Fruit fly (Drosophila melanogaster) whole organism, embryonic: ENCODE results near the gene Eig71Ec.

Experiments used
- B-H1 ChIP-seq: fragments of 200-800 bp; sonication (Bioruptor generic); IDR thresholded peaks from 3 replicates; pipeline ENCODE4 v1.3.6; 2022; ENCODE audit warnings: missing biosample characterization, missing genetic modification characterization
- BEAF-32 ChIP-seq: fragments of 200-800 bp; sonication (Bioruptor generic); optimal IDR thresholded peaks from 3 replicates; lab custom pipeline; 2017; ENCODE audit warnings: missing biosample characterization, missing genetic modification characterization, mild to moderate bottlenecking, moderate library complexity, missing genetic modification reagents
- CG10366 ChIP-seq: fragments of 200-800 bp; sonication (Bioruptor generic); IDR thresholded peaks from 2 replicates; pipeline ENCODE4 v1.3.6; 2022; ENCODE audit warnings: missing biosample characterization, missing genetic modification characterization
- CG11093 ChIP-seq: fragments of 200-800 bp; sonication (Bioruptor generic); IDR thresholded peaks from 3 replicates; pipeline ENCODE4 v1.3.6; 2022; ENCODE audit warnings: missing biosample characterization, missing genetic modification characterization
- CG11398 ChIP-seq: fragments of 200-800 bp; sonication (Bioruptor generic); optimal IDR thresholded peaks from 2 replicates; lab custom pipeline; 2016; ENCODE audit warnings: missing biosample characterization, missing genetic modification characterization
- CG12155 ChIP-seq: fragments of 200-800 bp; sonication (Bioruptor generic); optimal IDR thresholded peaks from 3 replicates; lab custom pipeline; 2016; ENCODE audit warnings: missing biosample characterization, missing genetic modification characterization
- CG1233 ChIP-seq: fragments of 200-800 bp; sonication (Bioruptor generic); optimal IDR thresholded peaks from 4 replicates; lab custom pipeline; 2018; ENCODE audit warnings: missing biosample characterization, mild to moderate bottlenecking, missing genetic modification characterization
- CG12391 ChIP-seq: fragments of 200-800 bp; sonication (Bioruptor generic); optimal IDR thresholded peaks from 3 replicates; lab custom pipeline; 2018; ENCODE audit warnings: missing biosample characterization, mild to moderate bottlenecking, missing genetic modification characterization, moderate library complexity
- CG12769 ChIP-seq: fragments of 200-800 bp; sonication (Bioruptor generic); optimal IDR thresholded peaks from 2 replicates; lab custom pipeline; 2019; ENCODE audit warnings: missing biosample characterization, mild to moderate bottlenecking, missing genetic modification characterization, moderate library complexity
- CG15479 ChIP-seq: fragments of 200-800 bp; sonication (Bioruptor generic); optimal IDR thresholded peaks from 3 replicates; lab custom pipeline; 2019; ENCODE audit warnings: missing biosample characterization, mild to moderate bottlenecking, missing genetic modification characterization, moderate library complexity
- CG15514 ChIP-seq: fragments of 200-800 bp; sonication (Bioruptor generic); optimal IDR thresholded peaks from 3 replicates; lab custom pipeline; 2017; ENCODE audit warnings: missing biosample characterization, missing genetic modification characterization, mild to moderate bottlenecking, moderate library complexity, missing genetic modification reagents
- CG16863 ChIP-seq: fragments of 200-800 bp; sonication (Bioruptor generic); optimal IDR thresholded peaks from 3 replicates; lab custom pipeline; 2016; ENCODE audit warnings: missing biosample characterization, missing genetic modification characterization
- CG17186 ChIP-seq: fragments of 200-800 bp; sonication (Bioruptor generic); optimal IDR thresholded peaks from 3 replicates; lab custom pipeline; 2017; ENCODE audit warnings: missing biosample characterization, missing genetic modification reagents, missing genetic modification characterization
- CG17829 ChIP-seq: fragments of 200-800 bp; optimal IDR thresholded peaks from 2 replicates; lab custom pipeline; 2019; ENCODE audit warnings: missing biosample characterization, mild to moderate bottlenecking, missing genetic modification characterization, moderate library complexity
- CG17912 ChIP-seq: fragments of 200-800 bp; sonication (Bioruptor generic); optimal IDR thresholded peaks from 2 replicates; lab custom pipeline; 2018; ENCODE audit warnings: missing biosample characterization, mild to moderate bottlenecking, missing genetic modification characterization
- CG2889 ChIP-seq: fragments of 200-800 bp; sonication (Bioruptor generic); IDR thresholded peaks from 3 replicates; pipeline ENCODE4 v1.3.6; 2022; ENCODE audit warnings: missing biosample characterization, missing genetic modification characterization
- CG34376 ChIP-seq: fragments of 200-800 bp; sonication (Bioruptor generic); optimal IDR thresholded peaks from 2 replicates; lab custom pipeline; 2018; ENCODE audit warnings: missing biosample characterization, mild to moderate bottlenecking, missing genetic modification characterization
- CG4404 ChIP-seq: fragments of 200-800 bp; sonication (Bioruptor generic); IDR thresholded peaks from 2 replicates; pipeline ENCODE4 v1.3.6; 2022; ENCODE audit warnings: missing biosample characterization, missing genetic modification characterization
- CG6683 ChIP-seq: fragments of 200-800 bp; sonication (Bioruptor generic); optimal IDR thresholded peaks from 2 replicates; lab custom pipeline; 2017; ENCODE audit warnings: missing biosample characterization, mild to moderate bottlenecking, missing genetic modification characterization, missing genetic modification reagents
- CG7745 ChIP-seq: fragments of 200-800 bp; sonication (Bioruptor generic); optimal IDR thresholded peaks from 2 replicates; lab custom pipeline; 2018; ENCODE audit warnings: missing biosample characterization, mild to moderate bottlenecking, missing genetic modification characterization, moderate library complexity
- CG7786 ChIP-seq: fragments of 200-800 bp; sonication (Bioruptor generic); optimal IDR thresholded peaks from 2 replicates; lab custom pipeline; 2016; ENCODE audit warnings: missing biosample characterization, missing genetic modification characterization
- CG7928 ChIP-seq: fragments of 200-800 bp; sonication (Bioruptor generic); optimal IDR thresholded peaks from 2 replicates; lab custom pipeline; 2017; ENCODE audit warnings: missing biosample characterization, mild to moderate bottlenecking, missing genetic modification characterization
- CG8089 ChIP-seq: fragments of 200-800 bp; sonication (Bioruptor generic); optimal IDR thresholded peaks from 3 replicates; lab custom pipeline; 2016; ENCODE audit warnings: missing biosample characterization, missing genetic modification characterization
- CG9727 ChIP-seq: fragments of 200-800 bp; sonication (Bioruptor generic); optimal IDR thresholded peaks from 3 replicates; lab custom pipeline; 2017; ENCODE audit warnings: missing biosample characterization, mild to moderate bottlenecking, missing genetic modification characterization
- CG9817 ChIP-seq: fragments of 200-800 bp; sonication (Bioruptor generic); optimal IDR thresholded peaks from 2 replicates; lab custom pipeline; 2018; ENCODE audit warnings: missing biosample characterization, mild to moderate bottlenecking, missing genetic modification characterization, moderate library complexity
- Chrac-16 ChIP-seq: fragments of 200-800 bp; sonication (Bioruptor generic); optimal IDR thresholded peaks from 3 replicates; lab custom pipeline; 2016; ENCODE audit warnings: missing biosample characterization, missing genetic modification characterization
- CoRest ChIP-seq: fragments of 200-800 bp; sonication (Bioruptor generic); optimal IDR thresholded peaks from 3 replicates; lab custom pipeline; 2018; ENCODE audit warnings: missing biosample characterization, mild to moderate bottlenecking, missing genetic modification characterization, moderate library complexity
- Doc3 ChIP-seq: fragments of 200-800 bp; sonication (Bioruptor generic); IDR thresholded peaks from 3 replicates; pipeline ENCODE4 v1.3.6; 2022; ENCODE audit warnings: missing biosample characterization, missing genetic modification characterization; ENCODE audit not compliant: partially characterized antibody
- Dref ChIP-seq: fragments of 200-800 bp; sonication (Bioruptor generic); IDR thresholded peaks from 2 replicates; pipeline ENCODE4 v1.3.6; 2022; ENCODE audit warnings: missing biosample characterization, missing genetic modification characterization
- E2f2 ChIP-seq: fragments of 200-800 bp; sonication (Bioruptor generic); IDR thresholded peaks from 2 replicates; pipeline ENCODE4 v1.3.6; 2022; ENCODE audit warnings: missing biosample characterization, missing genetic modification characterization
- HHEX ChIP-seq: fragments of 200-800 bp; sonication (Bioruptor generic); optimal IDR thresholded peaks from 3 replicates; lab custom pipeline; 2017; ENCODE audit warnings: missing biosample characterization, mild to moderate bottlenecking, missing genetic modification characterization, missing genetic modification reagents
- HLH4C ChIP-seq: fragments of 200-800 bp; sonication (Bioruptor generic); IDR thresholded peaks from 3 replicates; pipeline ENCODE4 v1.3.6; 2022; ENCODE audit warnings: missing biosample characterization, missing genetic modification characterization; ENCODE audit not compliant: partially characterized antibody
- Hmx ChIP-seq: fragments of 200-800 bp; sonication (Bioruptor generic); optimal IDR thresholded peaks from 2 replicates; lab custom pipeline; 2016; ENCODE audit warnings: missing biosample characterization, missing genetic modification characterization
- Med ChIP-seq: fragments of 200-800 bp; sonication (Bioruptor generic); peaks from one replicate; lab custom pipeline; 2016; ENCODE audit warnings: missing biosample characterization, missing genetic modification characterization, mild to moderate bottlenecking, inconsistent platforms, moderate library complexity
- Scr ChIP-seq: fragments of 200-800 bp; sonication (Bioruptor generic); IDR thresholded peaks from 2 replicates; pipeline ENCODE4 v1.3.6; 2022; ENCODE audit warnings: missing biosample characterization, missing genetic modification characterization; ENCODE audit not compliant: partially characterized antibody
- Six4 ChIP-seq: fragments of 200-800 bp; sonication (Bioruptor generic); optimal IDR thresholded peaks from 2 replicates; lab custom pipeline; 2016; ENCODE audit warnings: missing biosample characterization, missing genetic modification characterization
- Taf1 ChIP-seq: fragments of 200-800 bp; sonication (Bioruptor generic); IDR thresholded peaks from 2 replicates; pipeline ENCODE4 v1.3.6; 2022; ENCODE audit warnings: missing biosample characterization, missing genetic modification characterization
- bowl ChIP-seq: fragments of 200-800 bp; sonication (Bioruptor generic); IDR thresholded peaks from 2 replicates; pipeline ENCODE4 v1.3.6; 2022; ENCODE audit warnings: missing biosample characterization, missing genetic modification characterization
- btn ChIP-seq: fragments of 200-800 bp; sonication (Bioruptor generic); optimal IDR thresholded peaks from 2 replicates; lab custom pipeline; 2016; ENCODE audit warnings: missing biosample characterization, missing genetic modification characterization
- chif ChIP-seq, 2 experiments: fragments of 200-800 bp; sonication (Bioruptor generic); optimal IDR thresholded peaks; 3 replicates each; lab custom pipeline; 2016; ENCODE audit warnings: missing biosample characterization in 2 of 2, missing genetic modification characterization in 2 of 2
- dmrt99B ChIP-seq: fragments of 200-800 bp; sonication (Bioruptor generic); optimal IDR thresholded peaks from 2 replicates; lab custom pipeline; 2018; ENCODE audit warnings: missing biosample characterization, mild to moderate bottlenecking, missing genetic modification characterization, moderate library complexity
- fd3F ChIP-seq: fragments of 200-800 bp; sonication (Bioruptor generic); optimal IDR thresholded peaks from 2 replicates; lab custom pipeline; 2018; ENCODE audit warnings: missing biosample characterization, mild to moderate bottlenecking, missing genetic modification characterization, moderate library complexity
- grau ChIP-seq: fragments of 200-800 bp; optimal IDR thresholded peaks from 3 replicates; lab custom pipeline; 2019; ENCODE audit warnings: missing biosample characterization, mild to moderate bottlenecking, missing genetic modification characterization, moderate library complexity
- her ChIP-seq: fragments of 200-800 bp; sonication (Bioruptor generic); optimal IDR thresholded peaks from 2 replicates; lab custom pipeline; 2016; ENCODE audit warnings: missing biosample characterization, missing genetic modification characterization
- inv ChIP-seq: fragments of 200-800 bp; sonication (Bioruptor generic); IDR thresholded peaks from 2 replicates; pipeline ENCODE4 v1.3.6; 2022; ENCODE audit warnings: missing biosample characterization, missing genetic modification characterization; ENCODE audit not compliant: partially characterized antibody
- jumu ChIP-seq: fragments of 200-800 bp; sonication (Bioruptor generic); optimal IDR thresholded peaks from 3 replicates; lab custom pipeline; 2016; ENCODE audit warnings: missing biosample characterization, missing genetic modification characterization
- nom ChIP-seq: fragments of 200-800 bp; sonication (Bioruptor generic); optimal IDR thresholded peaks from 2 replicates; lab custom pipeline; 2017; ENCODE audit warnings: missing biosample characterization, missing genetic modification characterization, mild to moderate bottlenecking, moderate library complexity, missing genetic modification reagents
- slp2 ChIP-seq: fragments of 200-800 bp; sonication (Bioruptor generic); optimal IDR thresholded peaks from 2 replicates; lab custom pipeline; 2016; ENCODE audit warnings: missing biosample characterization, missing genetic modification characterization
- tna ChIP-seq: fragments of 200-800 bp; sonication (Bioruptor generic); IDR thresholded peaks from 2 replicates; pipeline ENCODE4 v1.3.6; 2022; ENCODE audit warnings: missing biosample characterization, missing genetic modification characterization; ENCODE audit not compliant: partially characterized antibody

Gene Eig71Ec

dm6 chr3L:15616490-15616889 is 35.6 kb downstream of the Eig71Ec start (continued):
- no peak for TF ChIP-seq CG11398 (GFP tag; lab: Kevin White, UChicago)
- no peak for TF ChIP-seq CG15514 (GFP tag; lab: Kevin White, UChicago)
- no peak for TF ChIP-seq btn
- peak; percentile 46 for TF ChIP-seq CoRest (tag; lab: Kevin White, UChicago)
- peak; percentile 31 for TF ChIP-seq CG1233 (GFP tag; lab: Kevin White, UChicago)
- TF ChIP-seq dmrt99B (tag; lab: Kevin White, UChicago), result peak; percentile 27
- TF ChIP-seq grau (tag; lab: Kevin White, UChicago), result peak; percentile 50
- TF ChIP-seq CG10366 (GFP tag; lab: Robert Waterston, UW), result no peak
- no peak for TF ChIP-seq CG16863 (GFP tag; lab: Kevin White, UChicago)
- no peak for TF ChIP-seq Six4 (GFP tag; lab: Kevin White, UChicago)
- TF ChIP-seq chif (GFP tag; optimal IDR thresholded peaks at IDR 0.05; lab: Kevin White, UChicago), result no peak
- peak; percentile 39 for TF ChIP-seq CG9727 (GFP tag; lab: Kevin White, UChicago)
- TF ChIP-seq CG11093 (GFP tag; lab: Robert Waterston, UW), result no peak
- no peak for TF ChIP-seq fd3F
- peak; percentile 30 for TF ChIP-seq CG12391 (tag; lab: Kevin White, UChicago)
- no peak for TF ChIP-seq HHEX (GFP tag; lab: Kevin White, UChicago)
- no peak for TF ChIP-seq B-H1 (GFP tag; lab: Robert Waterston, UW)
- TF ChIP-seq CG4404, result no peak
- TF ChIP-seq CG9817 (tag; lab: Kevin White, UChicago), result no peak
- no peak for TF ChIP-seq CG12155

- no peak for TF ChIP-seq CG34376
- no peak for TF ChIP-seq Chrac-16 (GFP tag; lab: Kevin White, UChicago)
- TF ChIP-seq her (GFP tag; lab: Kevin White, UChicago), result no peak
- TF ChIP-seq CG12769 (tag; lab: Kevin White, UChicago), result no peak
- TF ChIP-seq Dref (GFP tag; lab: Robert Waterston, UW), result no peak
- no peak for TF ChIP-seq slp2 (GFP tag; lab: Kevin White, UChicago)
- no peak for TF ChIP-seq CG15479 (GFP tag; lab: Kevin White, UChicago)
- no peak for TF ChIP-seq Taf1 (GFP tag; lab: Robert Waterston, UW)
- no peak for TF ChIP-seq CG6683 (GFP tag; lab: Kevin White, UChicago)
- TF ChIP-seq, all 482 proteins: peak for 0
Measured at dm6 chr3L:15612728-15613127, 39.3 kb downstream of the Eig71Ec start, which contains the start of gene CG13449. TSS of gene CG13449 (minus strand) at chr3L:15612828.

- TF ChIP-seq bowl (no peak), tna (peak; percentile 69), nom (GFP tag; lab: Kevin White, UChicago) (no peak), inv (GFP tag; lab: Robert Waterston, UW) (peak; percentile 75), CG8089 (GFP tag; lab: Kevin White, UChicago) (no peak), CG7928 (no peak), CG7745 (tag; lab: Kevin White, UChicago) (peak; percentile 96), BEAF-32 (GFP tag; lab: Kevin White, UChicago) (peak; percentile 87), Hmx (no peak), jumu (GFP tag; lab: Kevin White, UChicago) (no peak), Med (GFP tag; lab: Kevin White, UChicago) (no peak), CG7786 (no peak), Scr (GFP tag; lab: Robert Waterston, UW) (peak; percentile 89), HLH4C (GFP tag; lab: Robert Waterston, UW) (peak; percentile 84), CG17829 (tag; lab: Kevin White, UChicago) (peak; percentile 34), E2f2 (GFP tag; lab: Robert Waterston, UW) (peak; percentile 95), CG17186 (no peak), CG34376 (no peak), CG17912 (GFP tag; lab: Kevin White, UChicago) (no peak), CG2889 (GFP tag; lab: Robert Waterston, UW) (no peak), Doc3 (GFP tag; lab: Robert Waterston, UW) (peak; percentile 90)
Measured at dm6 chr3L:15610109-15610508, 41.9 kb downstream of the Eig71Ec start, which contains the start of gene CG7650. TSS of gene CG7650 (minus strand) at chr3L:15610386.
